Fruit fly (Drosophila melanogaster): ENCODE results near the gene CCKLR-17D3.

CCKLR-17D3 gene

dm6 chrX:18774818-18775343, 1.1 kb upstream of the CCKLR-17D3 start, which contains the start of gene CG6891 (continued):
- no peak for TF ChIP-seq vfl (GFP tag; optimal IDR thresholded peaks at IDR 0.05)
- TF ChIP-seq CG15073 (GFP tag; optimal IDR thresholded peaks at IDR 0.05) = no peak
- peak; percentile 12 for TF ChIP-seq mam (GFP tag; optimal IDR thresholded peaks at IDR 0.05)
- peak; percentile 26 for TF ChIP-seq ind (GFP tag; optimal IDR thresholded peaks at IDR 0.05)
- peak; percentile 46 for TF ChIP-seq dmrt11E (tag; optimal IDR thresholded peaks at IDR 0.05)
- TF ChIP-seq CG10543 (GFP tag; optimal IDR thresholded peaks at IDR 0.05) = peak; percentile 5
- TF ChIP-seq Eip74EF (GFP tag; optimal IDR thresholded peaks at IDR 0.05) = peak in 1 of 2 experiments; percentile 11
- TF ChIP-seq abd-A (tag; optimal IDR thresholded peaks at IDR 0.05) = no peak
- TF ChIP-seq dmrt99B (tag; optimal IDR thresholded peaks at IDR 0.05) = peak; percentile 15
- TF ChIP-seq Ptx1 (GFP tag; IDR thresholded peaks at IDR 0.05) = 0 out of 2 replicates have a peak, but pooled peaks have one; percentile 9
- TF ChIP-seq toy (GFP tag; IDR thresholded peaks at IDR 0.05) = no peak
- TF ChIP-seq twi (tag; optimal IDR thresholded peaks at IDR 0.05) = peak; percentile 27
- TF ChIP-seq ATbp (GFP tag; optimal IDR thresholded peaks at IDR 0.05) = peak; percentile 7
- no peak for TF ChIP-seq slp2 (GFP tag; optimal IDR thresholded peaks at IDR 0.05)
- TF ChIP-seq so (GFP tag; IDR thresholded peaks at IDR 0.05) = peak; percentile 43; the same call in 1 of the 3 replicates
- peak; percentile 30 for TF ChIP-seq YL-1 (GFP tag; optimal IDR thresholded peaks at IDR 0.05)
- TF ChIP-seq cad (GFP tag; optimal IDR thresholded peaks at IDR 0.05) = no peak
- no peak for TF ChIP-seq CG9797 (GFP tag; optimal IDR thresholded peaks at IDR 0.05)
- no peak for TF ChIP-seq zen (tag; optimal IDR thresholded peaks at IDR 0.05)
- TF ChIP-seq jigr1 (GFP tag; IDR thresholded peaks at IDR 0.05) = no peak
- TF ChIP-seq CHES-1-like (GFP tag; optimal IDR thresholded peaks at IDR 0.05) = no peak
- TF ChIP-seq dati (GFP tag; IDR thresholded peaks at IDR 0.05) = no peak
- TF ChIP-seq Hr78 (GFP tag; optimal IDR thresholded peaks at IDR 0.05) = peak in 1 of 2 experiments; percentile 42
- peak; percentile 54 for TF ChIP-seq CG3407 (GFP tag; optimal IDR thresholded peaks at IDR 0.05)
- 0 out of 2 replicates have a peak, but pooled peaks have one; percentile 19 for TF ChIP-seq ranshi (GFP tag; IDR thresholded peaks at IDR 0.05)
- no peak for TF ChIP-seq CG34376 (GFP tag; optimal IDR thresholded peaks at IDR 0.05)
- no peak for TF ChIP-seq Fer2 (tag; optimal IDR thresholded peaks at IDR 0.05)
- TF ChIP-seq CG6689 (GFP tag; IDR thresholded peaks at IDR 0.05) = 0 out of 2 replicates have a peak, but pooled peaks have one; percentile 13
- TF ChIP-seq tll (GFP tag; optimal IDR thresholded peaks at IDR 0.05) = no peak
- TF ChIP-seq CG10209 (GFP tag; optimal IDR thresholded peaks at IDR 0.05) = no peak
- TF ChIP-seq CG31365 (tag; optimal IDR thresholded peaks at IDR 0.05) = no peak
- TF ChIP-seq org-1 (GFP tag; optimal IDR thresholded peaks at IDR 0.05) = no peak
- no peak for TF ChIP-seq Six4 (GFP tag; optimal IDR thresholded peaks at IDR 0.05)
- peak; percentile 37 for TF ChIP-seq Mad (GFP tag; optimal IDR thresholded peaks at IDR 0.05)
- TF ChIP-seq CG13424 (tag; optimal IDR thresholded peaks at IDR 0.05) = no peak
- TF ChIP-seq H15 (GFP tag; IDR thresholded peaks at IDR 0.05) = no peak
- TF ChIP-seq CG32532 (GFP tag; IDR thresholded peaks at IDR 0.05) = no peak
- TF ChIP-seq CG12769 (tag; optimal IDR thresholded peaks at IDR 0.05) = peak; percentile 26
- TF ChIP-seq cwo (GFP tag; optimal IDR thresholded peaks at IDR 0.05) = no peak
- TF ChIP-seq knrl (GFP tag; IDR thresholded peaks at IDR 0.05; ENCODE audit: partially characterized antibody) = no peak; the same call in 2 of the 3 replicates
- TF ChIP-seq CG3838 (GFP tag; optimal IDR thresholded peaks at IDR 0.05) = no peak
- TF ChIP-seq slou (GFP tag; optimal IDR thresholded peaks at IDR 0.05) = no peak
- TF ChIP-seq CG14441 (GFP tag; IDR thresholded peaks at IDR 0.05) = peak; percentile 35; the same call in 1 of the 2 replicates
- TF ChIP-seq sens-2 (GFP tag; IDR thresholded peaks at IDR 0.05) = no peak
- TF ChIP-seq CG11695 (GFP tag; IDR thresholded peaks at IDR 0.05) = no peak
- TF ChIP-seq tna (GFP tag; IDR thresholded peaks at IDR 0.05; ENCODE audit: partially characterized antibody) = no peak
- peak; percentile 21 for TF ChIP-seq CG8388 (GFP tag; optimal IDR thresholded peaks at IDR 0.05)
- TF ChIP-seq corto (GFP tag; optimal IDR thresholded peaks at IDR 0.05) = no peak
- TF ChIP-seq BtbVII (GFP tag; optimal IDR thresholded peaks at IDR 0.05) = no peak

All from whole organism, embryonic.